Fruit fly (Drosophila melanogaster): ENCODE data around the gene yellow-h.

- TF ChIP-seq rn (GFP tag; IDR thresholded peaks at IDR 0.05) (no peak), EcR (GFP tag; optimal IDR thresholded peaks at IDR 0.05) (no peak), CG34367 (tag; optimal IDR thresholded peaks at IDR 0.05) (no peak), Ets98B (GFP tag; IDR thresholded peaks at IDR 0.05) (no peak), Snoo (tag; optimal IDR thresholded peaks at IDR 0.05) (no peak), CG10348 (GFP tag; IDR thresholded peaks at IDR 0.05) (no peak)
Measured at dm6 chr4:192540-192939, 35.2 kb upstream of the yellow-h start.
